Fruit fly (Drosophila melanogaster): ENCODE results near the gene eIF2Balpha.
A peak's percentile ranks its signal among the peaks of the same experiment; 100 is the strongest.

dm6 chr3R:29985219-29985618 lies 49.5 kb upstream of the eIF2Balpha start:
- TF ChIP-seq CG14655 (GFP tag; optimal IDR thresholded peaks at IDR 0.05): no peak
- TF ChIP-seq EcR (GFP tag; optimal IDR thresholded peaks at IDR 0.05): no peak
- no peak for TF ChIP-seq CG17806 (tag; optimal IDR thresholded peaks at IDR 0.05)
- no peak for TF ChIP-seq Pif1B (GFP tag; optimal IDR thresholded peaks at IDR 0.05)
- no peak for TF ChIP-seq fd96Ca (GFP tag; IDR thresholded peaks at IDR 0.05)
- no peak for TF ChIP-seq CG12605 (GFP tag; IDR thresholded peaks at IDR 0.05)
- TF ChIP-seq D1 (tag; optimal IDR thresholded peaks at IDR 0.05): no peak
- no peak for TF ChIP-seq CG15710 (tag; optimal IDR thresholded peaks at IDR 0.05)
- TF ChIP-seq gl (tag; optimal IDR thresholded peaks at IDR 0.05): no peak
- TF ChIP-seq CG9948 (tag; optimal IDR thresholded peaks at IDR 0.05): no peak
- 0 out of 2 replicates have a peak, but pooled peaks have one; percentile 10 for TF ChIP-seq CG10348 (GFP tag; IDR thresholded peaks at IDR 0.05)
- TF ChIP-seq Pif1A (GFP tag; optimal IDR thresholded peaks at IDR 0.05): no peak

All from whole organism, pupa.